Fruit fly (Drosophila melanogaster) whole organism, embryonic: ENCODE data around the gene SecS.

Source experiments
- ATbp ChIP-seq: fragments of 200-800 bp; sonication (Bioruptor generic); optimal IDR thresholded peaks from 2 replicates; lab custom pipeline; 2017; ENCODE audit warnings: missing biosample characterization, mild to moderate bottlenecking, missing genetic modification characterization, missing genetic modification reagents
- Ada2b ChIP-seq: fragments of 200-800 bp; sonication (Bioruptor generic); IDR thresholded peaks from 2 replicates; pipeline ENCODE4 v1.3.6; 2022; ENCODE audit warnings: missing biosample characterization, missing genetic modification characterization
- CG10543 ChIP-seq: fragments of 200-800 bp; sonication (Bioruptor generic); optimal IDR thresholded peaks from 3 replicates; lab custom pipeline; 2017; ENCODE audit warnings: missing biosample characterization, mild to moderate bottlenecking, missing genetic modification characterization, moderate library complexity
- CG11398 ChIP-seq: fragments of 200-800 bp; sonication (Bioruptor generic); optimal IDR thresholded peaks from 2 replicates; lab custom pipeline; 2016; ENCODE audit warnings: missing biosample characterization, missing genetic modification characterization
- CG12104 ChIP-seq: fragments of 200-800 bp; sonication (Bioruptor generic); optimal IDR thresholded peaks from 3 replicates; lab custom pipeline; 2016; ENCODE audit warnings: missing biosample characterization, missing genetic modification characterization
- CG12155 ChIP-seq: fragments of 200-800 bp; sonication (Bioruptor generic); optimal IDR thresholded peaks from 3 replicates; lab custom pipeline; 2016; ENCODE audit warnings: missing biosample characterization, missing genetic modification characterization
- CG12942 ChIP-seq: fragments of 200-800 bp; sonication (Bioruptor generic); optimal IDR thresholded peaks from 3 replicates; lab custom pipeline; 2016; ENCODE audit warnings: missing biosample characterization, missing genetic modification characterization
- CG13296 ChIP-seq: fragments of 200-800 bp; sonication (Bioruptor generic); optimal IDR thresholded peaks from 3 replicates; lab custom pipeline; 2018; ENCODE audit warnings: missing biosample characterization, mild to moderate bottlenecking, missing genetic modification characterization
- CG14667 ChIP-seq: fragments of 200-800 bp; sonication (Bioruptor generic); IDR thresholded peaks from 2 replicates; pipeline ENCODE4 v1.3.6; 2022; ENCODE audit warnings: missing biosample characterization, missing genetic modification characterization
- CG15696 ChIP-seq: fragments of 200-800 bp; sonication (Bioruptor generic); optimal IDR thresholded peaks from 2 replicates; lab custom pipeline; 2019; ENCODE audit warnings: missing biosample characterization, mild to moderate bottlenecking, missing genetic modification characterization, moderate library complexity
- CG17361 ChIP-seq: fragments of 200-800 bp; sonication (Bioruptor generic); IDR thresholded peaks from 3 replicates; pipeline ENCODE4 v1.3.6; 2022; ENCODE audit warnings: missing biosample characterization, missing genetic modification characterization
- CG17385 ChIP-seq: fragments of 200-800 bp; sonication (Bioruptor generic); optimal IDR thresholded peaks from 3 replicates; lab custom pipeline; 2018; ENCODE audit warnings: missing biosample characterization, mild to moderate bottlenecking, missing genetic modification characterization
- CG2889 ChIP-seq: fragments of 200-800 bp; sonication (Bioruptor generic); IDR thresholded peaks from 3 replicates; pipeline ENCODE4 v1.3.6; 2022; ENCODE audit warnings: missing biosample characterization, missing genetic modification characterization
- CG32767 ChIP-seq: fragments of 200-800 bp; sonication (Bioruptor generic); IDR thresholded peaks from 2 replicates; pipeline ENCODE4 v1.3.6; 2022; ENCODE audit warnings: missing biosample characterization, missing genetic modification characterization
- CG33213 ChIP-seq: fragments of 200-800 bp; sonication (Bioruptor generic); optimal IDR thresholded peaks from 3 replicates; lab custom pipeline; 2016; ENCODE audit warnings: missing biosample characterization, missing genetic modification characterization
- CG5245 ChIP-seq: fragments of 200-800 bp; sonication (Bioruptor generic); optimal IDR thresholded peaks from 3 replicates; lab custom pipeline; 2016; ENCODE audit warnings: missing biosample characterization, missing genetic modification characterization
- CG6854 ChIP-seq: fragments of 200-800 bp; sonication (Bioruptor generic); optimal IDR thresholded peaks from 3 replicates; lab custom pipeline; 2017; ENCODE audit warnings: missing biosample characterization, mild to moderate bottlenecking, missing genetic modification characterization
- CTCF ChIP-seq: fragments of 200-800 bp; sonication (Bioruptor generic); optimal IDR thresholded peaks from 2 replicates; lab custom pipeline; 2017; ENCODE audit warnings: missing biosample characterization, mild to moderate bottlenecking, missing genetic modification characterization, moderate library complexity
- Dfd ChIP-seq, 2 experiments: fragments of >200 bp; optimal IDR thresholded peaks; 2 replicates each; lab custom pipeline; 2017; ENCODE audit warnings: missing biosample characterization in 2 of 2, missing genetic modification characterization in 2 of 2
- Dp ChIP-seq: fragments of 200-800 bp; sonication (Bioruptor generic); optimal IDR thresholded peaks from 2 replicates; lab custom pipeline; 2018; ENCODE audit warnings: missing biosample characterization, mild to moderate bottlenecking, missing genetic modification characterization, moderate library complexity
- GATAe ChIP-seq: fragments of 200-800 bp; sonication (Bioruptor generic); conservative IDR thresholded peaks from 2 replicates; pipeline ENCODE4 v1.3.6; 2022; ENCODE audit warnings: missing biosample characterization, missing genetic modification characterization
- H15 ChIP-seq: fragments of 200-800 bp; sonication (Bioruptor generic); IDR thresholded peaks from 3 replicates; pipeline ENCODE4 v1.3.6; 2022; ENCODE audit warnings: missing biosample characterization, missing genetic modification characterization
- Hmx ChIP-seq: fragments of 200-800 bp; sonication (Bioruptor generic); optimal IDR thresholded peaks from 2 replicates; lab custom pipeline; 2016; ENCODE audit warnings: missing biosample characterization, missing genetic modification characterization
- Hr39 ChIP-seq: fragments of >200 bp; optimal IDR thresholded peaks from 2 replicates; lab custom pipeline; 2017
- MBD-R2 ChIP-seq: fragments of 200-800 bp; sonication (Bioruptor generic); IDR thresholded peaks from 2 replicates; pipeline ENCODE4 v1.3.6; 2022; ENCODE audit warnings: missing biosample characterization, missing genetic modification characterization
- MESR4 ChIP-seq: fragments of 200-800 bp; sonication (Bioruptor generic); optimal IDR thresholded peaks from 2 replicates; lab custom pipeline; 2018; ENCODE audit warnings: missing biosample characterization, mild to moderate bottlenecking, missing genetic modification characterization, moderate library complexity
- Mad ChIP-seq: fragments of 200-800 bp; sonication (Bioruptor generic); optimal IDR thresholded peaks from 2 replicates; lab custom pipeline; 2016; ENCODE audit warnings: missing biosample characterization, missing genetic modification characterization
- Mes4 ChIP-seq: fragments of 200-800 bp; sonication (Bioruptor generic); optimal IDR thresholded peaks from 2 replicates; lab custom pipeline; 2016; ENCODE audit warnings: missing biosample characterization, missing genetic modification characterization
- NFAT ChIP-seq: fragments of 200-800 bp; sonication (Bioruptor generic); IDR thresholded peaks from 2 replicates; pipeline ENCODE4 v1.3.6; 2022; ENCODE audit warnings: missing biosample characterization, missing genetic modification characterization
- Nf-YC ChIP-seq: fragments of 200-800 bp; optimal IDR thresholded peaks from 3 replicates; lab custom pipeline; 2019; ENCODE audit warnings: missing biosample characterization, mild to moderate bottlenecking, missing genetic modification characterization, moderate library complexity
- Stat92E ChIP-seq, 3 experiments: fragments of >200 bp in 2 of 3; fragments of 200-800 bp in 1 of 3; sonication (Bioruptor generic) in 1 of 3; optimal IDR thresholded peaks; 2 replicates each; lab custom pipeline; 2017 to 2019; ENCODE audit warnings: missing biosample characterization in 3 of 3, missing genetic modification characterization in 3 of 3, mild to moderate bottlenecking in 1 of 3, moderate library complexity in 1 of 3
- Taf1 ChIP-seq: fragments of 200-800 bp; sonication (Bioruptor generic); IDR thresholded peaks from 2 replicates; pipeline ENCODE4 v1.3.6; 2022; ENCODE audit warnings: missing biosample characterization, missing genetic modification characterization
- Vsx1 ChIP-seq: fragments of 200-800 bp; sonication (Bioruptor generic); optimal IDR thresholded peaks from 2 replicates; lab custom pipeline; 2017; ENCODE audit warnings: missing biosample characterization, mild to moderate bottlenecking, missing genetic modification characterization, missing genetic modification reagents
- ab ChIP-seq: fragments of 200-800 bp; sonication (Bioruptor generic); optimal IDR thresholded peaks from 2 replicates; lab custom pipeline; 2016; ENCODE audit warnings: missing biosample characterization, missing genetic modification characterization
- amos ChIP-seq: fragments of 200-800 bp; sonication (Bioruptor generic); IDR thresholded peaks from 2 replicates; pipeline ENCODE4 v1.3.6; 2022; ENCODE audit warnings: missing biosample characterization, missing genetic modification characterization; ENCODE audit not compliant: partially characterized antibody
- bsh ChIP-seq, 2 experiments: fragments of 200-800 bp; sonication (Bioruptor generic); optimal IDR thresholded peaks; 2 replicates each; lab custom pipeline; 2017 to 2018; ENCODE audit warnings: mild to moderate bottlenecking in 2 of 2, missing biosample characterization in 2 of 2, missing genetic modification characterization in 2 of 2, moderate library complexity in 1 of 2
- cato ChIP-seq: fragments of 200-800 bp; sonication (Bioruptor generic); optimal IDR thresholded peaks from 2 replicates; lab custom pipeline; 2016; ENCODE audit warnings: missing biosample characterization, missing genetic modification characterization, borderline replicate concordance
- chif ChIP-seq, 2 experiments: fragments of 200-800 bp; sonication (Bioruptor generic); optimal IDR thresholded peaks; 3 replicates each; lab custom pipeline; 2016; ENCODE audit warnings: missing biosample characterization in 2 of 2, missing genetic modification characterization in 2 of 2
- da ChIP-seq: fragments of 200-800 bp; sonication (Bioruptor generic); optimal IDR thresholded peaks from 2 replicates; lab custom pipeline; 2016; ENCODE audit warnings: missing biosample characterization, missing genetic modification characterization
- danr ChIP-seq: fragments of 200-800 bp; sonication (Bioruptor generic); IDR thresholded peaks from 2 replicates; pipeline ENCODE4 v1.3.6; 2022; ENCODE audit warnings: missing biosample characterization, missing genetic modification characterization
- dimm ChIP-seq: fragments of 200-800 bp; sonication (Bioruptor generic); IDR thresholded peaks from 2 replicates; pipeline ENCODE4 v1.3.6; 2022; ENCODE audit warnings: missing biosample characterization, missing genetic modification characterization
- ems ChIP-seq: fragments of 200-800 bp; sonication (Bioruptor generic); optimal IDR thresholded peaks from 3 replicates; lab custom pipeline; 2016; ENCODE audit warnings: missing biosample characterization, missing genetic modification characterization
- esg ChIP-seq: fragments of 200-800 bp; sonication (Bioruptor generic); conservative IDR thresholded peaks from 2 replicates; pipeline ENCODE4 v1.3.6; 2022; ENCODE audit warnings: missing biosample characterization, missing genetic modification characterization
- fd102C ChIP-seq: fragments of 200-800 bp; sonication (Bioruptor generic); optimal IDR thresholded peaks from 2 replicates; lab custom pipeline; 2018; ENCODE audit warnings: missing biosample characterization, mild to moderate bottlenecking, missing genetic modification characterization, moderate library complexity
- hb ChIP-seq: fragments of 200-800 bp; sonication (Bioruptor generic); IDR thresholded peaks from 3 replicates; pipeline ENCODE4 v1.3.6; 2022; ENCODE audit warnings: missing biosample characterization, missing genetic modification characterization; ENCODE audit not compliant: partially characterized antibody
- maf-S ChIP-seq: fragments of 200-800 bp; sonication (Bioruptor generic); optimal IDR thresholded peaks from 2 replicates; lab custom pipeline; 2016; ENCODE audit warnings: missing biosample characterization, missing genetic modification characterization
- nerfin-1 ChIP-seq: fragments of 200-800 bp; sonication (Bioruptor generic); optimal IDR thresholded peaks from 3 replicates; lab custom pipeline; 2019; ENCODE audit warnings: missing biosample characterization, mild to moderate bottlenecking, missing genetic modification characterization, moderate library complexity
- nom ChIP-seq: fragments of 200-800 bp; sonication (Bioruptor generic); optimal IDR thresholded peaks from 2 replicates; lab custom pipeline; 2017; ENCODE audit warnings: missing biosample characterization, missing genetic modification characterization, mild to moderate bottlenecking, moderate library complexity, missing genetic modification reagents
- pb ChIP-seq: fragments of 200-800 bp; sonication (Bioruptor generic); optimal IDR thresholded peaks from 3 replicates; lab custom pipeline; 2016; ENCODE audit warnings: missing biosample characterization, missing genetic modification characterization
- peb ChIP-seq: fragments of 200-800 bp; sonication (Bioruptor generic); IDR thresholded peaks from 2 replicates; pipeline ENCODE4 v1.3.6; 2022; ENCODE audit warnings: missing biosample characterization, missing genetic modification characterization
- tin ChIP-seq: fragments of 200-800 bp; sonication (Bioruptor generic); optimal IDR thresholded peaks from 3 replicates; lab custom pipeline; 2016; ENCODE audit warnings: missing biosample characterization, missing genetic modification characterization
- usp ChIP-seq: fragments of >200 bp; optimal IDR thresholded peaks from 2 replicates; lab custom pipeline; 2017; ENCODE audit warnings: missing biosample characterization, missing genetic modification characterization
- zfh2 ChIP-seq: fragments of 200-800 bp; sonication (Bioruptor generic); optimal IDR thresholded peaks from 2 replicates; lab custom pipeline; 2016; ENCODE audit warnings: missing biosample characterization, missing genetic modification characterization

SecS gene

DNA sequence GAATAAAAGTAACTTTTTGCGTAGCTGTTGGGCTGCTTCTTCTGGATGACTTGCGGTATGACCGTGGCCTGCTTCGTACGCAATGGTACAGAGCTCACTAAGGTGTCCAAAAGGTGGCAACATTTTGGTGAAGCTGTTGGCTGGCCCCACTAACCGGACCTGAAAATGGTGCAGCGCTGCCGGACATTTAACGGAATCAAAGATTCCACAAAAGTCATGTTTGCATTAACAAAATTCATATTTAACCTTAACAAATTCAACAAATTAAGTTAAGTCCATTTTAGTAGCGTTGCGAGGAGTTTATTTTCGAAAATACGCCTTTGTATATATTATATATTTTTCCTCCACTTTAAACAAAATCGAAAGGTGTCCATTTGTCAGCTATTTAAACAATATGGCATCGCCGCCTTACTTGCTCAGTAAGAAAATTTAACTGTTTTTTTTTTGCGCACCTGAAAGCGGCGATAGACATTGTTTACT lies at the start of gene SecS, which contains the start of gene kra (continued):
- TF ChIP-seq bsh (GFP tag; optimal IDR thresholded peaks at IDR 0.05; lab: Kevin White, UChicago): peak in 1 of 2 experiments; percentile 53
- no peak for TF ChIP-seq CG17361 (GFP tag; lab: Robert Waterston, UW)
- peak; percentile 71 for TF ChIP-seq Mad
- no peak for TF ChIP-seq CG6854
- peak; percentile 49 for TF ChIP-seq CG5245 (GFP tag; lab: Kevin White, UChicago)
- TF ChIP-seq ems (GFP tag; lab: Kevin White, UChicago): peak; percentile 45
- no peak for TF ChIP-seq CG32767
- no peak for TF ChIP-seq amos (GFP tag; lab: Robert Waterston, UW)
- no peak for TF ChIP-seq Hr39 (lab: Kevin White, UChicago)
- TF ChIP-seq CTCF: peak; percentile 60
- TF ChIP-seq nom (GFP tag; lab: Kevin White, UChicago): peak; percentile 1
- TF ChIP-seq dimm (GFP tag; lab: Robert Waterston, UW): no peak
- TF ChIP-seq hb: no peak
- peak; percentile 41 for TF ChIP-seq CG12942 (GFP tag; lab: Kevin White, UChicago)
- TF ChIP-seq CG12104 (GFP tag; lab: Kevin White, UChicago): peak; percentile 75
- TF ChIP-seq CG10543: no peak
- no peak for TF ChIP-seq usp (GFP tag; lab: Kevin White, UChicago)
- TF ChIP-seq Mes4: no peak
- TF ChIP-seq cato (GFP tag; lab: Kevin White, UChicago): peak; percentile 5
- TF ChIP-seq peb (GFP tag; lab: Robert Waterston, UW): no peak
- TF ChIP-seq Stat92E (GFP tag; optimal IDR thresholded peaks at IDR 0.05; lab: Kevin White, UChicago): no peak
- TF ChIP-seq Dp (GFP tag; lab: Kevin White, UChicago): peak; percentile 58
- no peak for TF ChIP-seq ab
- no peak for TF ChIP-seq NFAT
- TF ChIP-seq Ada2b (GFP tag; lab: Robert Waterston, UW): no peak
- TF ChIP-seq danr (GFP tag; lab: Robert Waterston, UW): no peak
- TF ChIP-seq maf-S (GFP tag; lab: Kevin White, UChicago): peak; percentile 66
- TF ChIP-seq H15 (GFP tag; lab: Robert Waterston, UW): no peak
- TF ChIP-seq CG33213 (GFP tag; lab: Kevin White, UChicago): peak; percentile 65
- TF ChIP-seq Dfd (GFP tag; optimal IDR thresholded peaks at IDR 0.05; lab: Kevin White, UChicago): no peak
- TF ChIP-seq MESR4 (GFP tag; lab: Kevin White, UChicago): peak; percentile 45
- TF ChIP-seq CG14667 (GFP tag; lab: Robert Waterston, UW): no peak
- TF ChIP-seq Vsx1 (GFP tag; lab: Kevin White, UChicago): no peak
- TF ChIP-seq CG17385 (GFP tag; lab: Kevin White, UChicago): peak; percentile 48
- TF ChIP-seq MBD-R2: no peak
- TF ChIP-seq da (GFP tag; lab: Kevin White, UChicago): no peak
- no peak for TF ChIP-seq Hmx
- TF ChIP-seq chif (GFP tag; optimal IDR thresholded peaks at IDR 0.05; lab: Kevin White, UChicago): peak; percentile 41 to 53
- peak; percentile 57 for TF ChIP-seq Nf-YC (tag; lab: Kevin White, UChicago)
- TF ChIP-seq CG2889: no peak
- peak; percentile 58 for TF ChIP-seq CG15696 (tag; lab: Kevin White, UChicago)
- no peak for TF ChIP-seq pb (GFP tag; lab: Kevin White, UChicago)
- peak; percentile 72 for TF ChIP-seq CG12155 (GFP tag; lab: Kevin White, UChicago)
- TF ChIP-seq nerfin-1 (tag; lab: Kevin White, UChicago): peak; percentile 47
- TF ChIP-seq zfh2 (GFP tag; lab: Kevin White, UChicago): peak; percentile 46
- TF ChIP-seq Taf1: no peak
- TF ChIP-seq esg (GFP tag; lab: Robert Waterston, UW): no peak
- TF ChIP-seq tin (GFP tag; lab: Kevin White, UChicago): peak; percentile 65
- TF ChIP-seq GATAe (GFP tag; lab: Robert Waterston, UW): no peak
- TF ChIP-seq ATbp (GFP tag; lab: Kevin White, UChicago): peak; percentile 2
- TF ChIP-seq CG13296: peak; percentile 50
- TF ChIP-seq CG11398: no peak
- TF ChIP-seq fd102C: no peak
